Fruit fly (Drosophila melanogaster): ENCODE data around the gene kst.

Gene kst

DNA sequence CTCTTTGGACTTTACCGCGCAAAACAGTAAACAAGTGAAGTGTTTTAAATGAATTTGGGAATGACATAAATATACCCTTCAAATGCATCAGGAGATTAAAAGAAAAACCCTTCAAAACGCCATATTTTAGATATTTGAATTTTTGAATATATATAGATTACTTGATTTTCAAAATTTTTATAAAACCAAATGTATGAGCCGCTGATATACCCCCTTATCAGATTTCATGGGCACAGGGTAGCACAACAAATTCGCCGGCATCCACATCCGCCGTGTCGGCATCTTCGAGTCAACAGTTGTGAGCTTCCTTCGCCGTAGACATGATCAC is 41.3 kb downstream of the kst start, which contains the start of gene Ids (continued):
- TF ChIP-seq TFAM (GFP tag; optimal IDR thresholded peaks at IDR 0.05), result no peak
- no peak for TF ChIP-seq stwl (tag; optimal IDR thresholded peaks at IDR 0.05)
- TF ChIP-seq CG5180 (GFP tag; optimal IDR thresholded peaks at IDR 0.05), result no peak
- no peak for TF ChIP-seq MTF-1 (GFP tag; optimal IDR thresholded peaks at IDR 0.05; ENCODE audit: borderline replicate concordance)
- TF ChIP-seq ttk (GFP tag; IDR thresholded peaks at IDR 0.05), result peak; percentile 80
- TF ChIP-seq Six4 (GFP tag; optimal IDR thresholded peaks at IDR 0.05), result no peak
- peak; percentile 64 for TF ChIP-seq CG7556 (GFP tag; optimal IDR thresholded peaks at IDR 0.05)
- TF ChIP-seq cato (GFP tag; optimal IDR thresholded peaks at IDR 0.05; ENCODE audit: borderline replicate concordance), result no peak
- TF ChIP-seq Nf-YC (tag; optimal IDR thresholded peaks at IDR 0.05), result no peak
- TF ChIP-seq ssp (GFP tag; IDR thresholded peaks at IDR 0.05), result 0 out of 2 replicates have a peak, but pooled peaks have one; percentile 26
- no peak for TF ChIP-seq hth (optimal IDR thresholded peaks at IDR 0.05)
- TF ChIP-seq CG5953 (GFP tag; IDR thresholded peaks at IDR 0.05), result peak; percentile 70; the same call in 1 of the 2 replicates
- no peak for TF ChIP-seq crc (GFP tag; optimal IDR thresholded peaks at IDR 0.05)
- peak; percentile 29 for TF ChIP-seq CG14710 (tag; optimal IDR thresholded peaks at IDR 0.05)
- TF ChIP-seq CG3847 (GFP tag; IDR thresholded peaks at IDR 0.05), result peak; percentile 68
- no peak for TF ChIP-seq CG33557 (GFP tag; optimal IDR thresholded peaks at IDR 0.05)
- TF ChIP-seq Dref (GFP tag; IDR thresholded peaks at IDR 0.05), result no peak
- TF ChIP-seq eyg (GFP tag; optimal IDR thresholded peaks at IDR 0.05), result no peak
- peak; percentile 23 for TF ChIP-seq slp2 (GFP tag; optimal IDR thresholded peaks at IDR 0.05)
- TF ChIP-seq so (GFP tag; IDR thresholded peaks at IDR 0.05), result peak; percentile 79; the same call in 2 of the 3 replicates
- peak; percentile 57 for TF ChIP-seq H2.0 (GFP tag; IDR thresholded peaks at IDR 0.05)
- TF ChIP-seq bowl (GFP tag; IDR thresholded peaks at IDR 0.05), result no peak
- TF ChIP-seq YL-1 (GFP tag; optimal IDR thresholded peaks at IDR 0.05), result peak; percentile 10
- peak; percentile 20 for TF ChIP-seq CG1233 (GFP tag; optimal IDR thresholded peaks at IDR 0.05)
- TF ChIP-seq Mes4 (GFP tag; optimal IDR thresholded peaks at IDR 0.05), result no peak
- no peak for TF ChIP-seq Spps (tag; optimal IDR thresholded peaks at IDR 0.05)
- TF ChIP-seq onecut (GFP tag; IDR thresholded peaks at IDR 0.05), result peak; percentile 45
- TF ChIP-seq CG7745 (tag; optimal IDR thresholded peaks at IDR 0.05), result no peak
- TF ChIP-seq sqz (GFP tag; optimal IDR thresholded peaks at IDR 0.05), result no peak
- TF ChIP-seq CG10654 (GFP tag; optimal IDR thresholded peaks at IDR 0.05), result peak; percentile 47
- peak; percentile 35; the same call in 1 of the 2 replicates for TF ChIP-seq peb (GFP tag; IDR thresholded peaks at IDR 0.05)
- TF ChIP-seq CG13624 (GFP tag; optimal IDR thresholded peaks at IDR 0.05), result peak; percentile 2
- TF ChIP-seq mld (GFP tag; IDR thresholded peaks at IDR 0.05; ENCODE audit: partially characterized antibody), result no peak
- TF ChIP-seq CG16815 (GFP tag; optimal IDR thresholded peaks at IDR 0.05), result peak; percentile 52
- peak; percentile 40; the same call in 1 of the 3 replicates for TF ChIP-seq CG7357 (GFP tag; IDR thresholded peaks at IDR 0.05)
- TF ChIP-seq phol (tag; optimal IDR thresholded peaks at IDR 0.05), result peak; percentile 65
- no peak for TF ChIP-seq bcd (GFP tag; optimal IDR thresholded peaks at IDR 0.05)
- no peak for TF ChIP-seq Dfd (GFP tag; optimal IDR thresholded peaks at IDR 0.05)
- TF ChIP-seq CG8089 (GFP tag; optimal IDR thresholded peaks at IDR 0.05), result no peak
- peak; percentile 58; the same call in 1 of the 2 replicates for TF ChIP-seq klu (GFP tag; IDR thresholded peaks at IDR 0.05)
- no peak for TF ChIP-seq CG10959 (GFP tag; IDR thresholded peaks at IDR 0.05)
- TF ChIP-seq p53 (GFP tag; optimal IDR thresholded peaks at IDR 0.05), result no peak
- no peak; the same call in 2 of the 3 replicates for TF ChIP-seq CG6175 (GFP tag; IDR thresholded peaks at IDR 0.05)
- peak; percentile 86 for TF ChIP-seq CG14441 (GFP tag; IDR thresholded peaks at IDR 0.05)
- TF ChIP-seq vvl (GFP tag; IDR thresholded peaks at IDR 0.05), result peak; percentile 86
- no peak for TF ChIP-seq vnd (GFP tag; IDR thresholded peaks at IDR 0.05; ENCODE audit: partially characterized antibody)
- TF ChIP-seq Ptx1 (GFP tag; IDR thresholded peaks at IDR 0.05), result peak; percentile 84
- no peak for TF ChIP-seq eve (GFP tag; optimal IDR thresholded peaks at IDR 0.05)
- TF ChIP-seq wek (GFP tag; optimal IDR thresholded peaks at IDR 0.05), result no peak
- TF ChIP-seq CG15514 (GFP tag; optimal IDR thresholded peaks at IDR 0.05), result peak; percentile 61
- peak; percentile 77 for TF ChIP-seq CG2712 (tag; optimal IDR thresholded peaks at IDR 0.05)
- peak; percentile 76 for TF ChIP-seq CG2678 (tag; optimal IDR thresholded peaks at IDR 0.05)
